Fruit fly (Drosophila melanogaster) whole organism, pupa: ENCODE data around the gene CG11760.

ENCODE experiments used
- CG10348 ChIP-seq: fragments of 200-800 bp; sonication (Bioruptor generic); IDR thresholded peaks from 2 replicates; pipeline ENCODE4 v1.3.6; 2022; ENCODE audit warnings: missing biosample characterization, missing genetic modification characterization
- CG12605 ChIP-seq: fragments of 200-800 bp; sonication (Bioruptor generic); IDR thresholded peaks from 2 replicates; pipeline ENCODE4 v1.3.6; 2022; ENCODE audit warnings: missing biosample characterization, missing genetic modification characterization
- CG13204 ChIP-seq: fragments of 200-800 bp; sonication (Bioruptor generic); optimal IDR thresholded peaks from 2 replicates; lab custom pipeline; 2018; ENCODE audit warnings: missing biosample characterization, mild to moderate bottlenecking, missing genetic modification characterization, moderate library complexity
- CG14655 ChIP-seq: fragments of 200-800 bp; sonication (Bioruptor generic); optimal IDR thresholded peaks from 3 replicates; lab custom pipeline; 2017; ENCODE audit warnings: mild to moderate bottlenecking, missing biosample characterization, missing genetic modification reagents, missing genetic modification characterization
- CG15710 ChIP-seq: fragments of 200-800 bp; sonication (Bioruptor generic); optimal IDR thresholded peaks from 2 replicates; lab custom pipeline; 2018; ENCODE audit warnings: missing biosample characterization, mild to moderate bottlenecking, missing genetic modification characterization, moderate library complexity
- CG17806 ChIP-seq: fragments of 200-800 bp; sonication (Bioruptor generic); optimal IDR thresholded peaks from 2 replicates; lab custom pipeline; 2018; ENCODE audit warnings: missing biosample characterization, mild to moderate bottlenecking, missing genetic modification characterization, moderate library complexity
- CG32121 ChIP-seq: fragments of 200-800 bp; sonication (Bioruptor generic); IDR thresholded peaks from 2 replicates; pipeline ENCODE4 v1.3.6; 2022; ENCODE audit warnings: missing biosample characterization, missing genetic modification characterization
- CG34367 ChIP-seq: fragments of 200-800 bp; sonication (Bioruptor generic); optimal IDR thresholded peaks from 2 replicates; lab custom pipeline; 2018; ENCODE audit warnings: missing biosample characterization, mild to moderate bottlenecking, missing genetic modification characterization
- CG4496 ChIP-seq: fragments of 200-800 bp; sonication (Bioruptor generic); IDR thresholded peaks from 3 replicates; pipeline ENCODE4 v1.3.6; 2022; ENCODE audit warnings: missing biosample characterization, missing genetic modification characterization
- CG8159 ChIP-seq: fragments of 200-800 bp; sonication (Bioruptor generic); optimal IDR thresholded peaks from 3 replicates; lab custom pipeline; 2018; ENCODE audit warnings: missing biosample characterization, mild to moderate bottlenecking, missing genetic modification characterization, moderate library complexity
- CG8301 ChIP-seq: fragments of 200-800 bp; sonication (Bioruptor generic); optimal IDR thresholded peaks from 2 replicates; lab custom pipeline; 2018; ENCODE audit warnings: missing biosample characterization, mild to moderate bottlenecking, missing genetic modification characterization
- CG9948 ChIP-seq: fragments of 200-800 bp; sonication (Bioruptor generic); optimal IDR thresholded peaks from 2 replicates; lab custom pipeline; 2018; ENCODE audit warnings: missing biosample characterization, mild to moderate bottlenecking, missing genetic modification characterization, moderate library complexity
- D1 ChIP-seq: fragments of 200-800 bp; sonication (Bioruptor generic); optimal IDR thresholded peaks from 2 replicates; lab custom pipeline; 2018; ENCODE audit warnings: missing biosample characterization, mild to moderate bottlenecking, missing genetic modification characterization, moderate library complexity
- EcR ChIP-seq: fragments of 200-800 bp; sonication (Bioruptor generic); optimal IDR thresholded peaks from 3 replicates; lab custom pipeline; 2019; ENCODE audit warnings: missing biosample characterization, missing genetic modification characterization, mild to moderate bottlenecking, moderate library complexity, missing genetic modification reagents
- Ets98B ChIP-seq: fragments of 200-800 bp; sonication (Bioruptor generic); IDR thresholded peaks from 2 replicates; pipeline ENCODE4 v1.3.6; 2022; ENCODE audit warnings: missing biosample characterization, missing genetic modification characterization
- Pif1A ChIP-seq: fragments of 200-800 bp; sonication (Bioruptor generic); optimal IDR thresholded peaks from 3 replicates; lab custom pipeline; 2016; ENCODE audit warnings: missing biosample characterization, missing genetic modification characterization
- Pif1B ChIP-seq: fragments of 200-800 bp; sonication (Bioruptor generic); optimal IDR thresholded peaks from 3 replicates; lab custom pipeline; 2016; ENCODE audit warnings: missing biosample characterization, missing genetic modification characterization
- Snoo ChIP-seq: fragments of 200-800 bp; sonication (Bioruptor generic); optimal IDR thresholded peaks from 3 replicates; lab custom pipeline; 2017; ENCODE audit warnings: missing biosample characterization, mild to moderate bottlenecking, missing genetic modification characterization, inconsistent platforms
- fd96Ca ChIP-seq: fragments of 200-800 bp; sonication (Bioruptor generic); IDR thresholded peaks from 3 replicates; pipeline ENCODE4 v1.3.6; 2022; ENCODE audit warnings: missing biosample characterization, missing genetic modification characterization
- gl ChIP-seq: fragments of 200-800 bp; sonication (Bioruptor generic); optimal IDR thresholded peaks from 2 replicates; lab custom pipeline; 2018; ENCODE audit warnings: missing biosample characterization, mild to moderate bottlenecking, missing genetic modification characterization
- rn ChIP-seq: fragments of 200-800 bp; sonication (Bioruptor generic); IDR thresholded peaks from 2 replicates; pipeline ENCODE4 v1.3.6; 2022; ENCODE audit warnings: missing biosample characterization, missing genetic modification characterization

The CG11760 gene

DNA sequence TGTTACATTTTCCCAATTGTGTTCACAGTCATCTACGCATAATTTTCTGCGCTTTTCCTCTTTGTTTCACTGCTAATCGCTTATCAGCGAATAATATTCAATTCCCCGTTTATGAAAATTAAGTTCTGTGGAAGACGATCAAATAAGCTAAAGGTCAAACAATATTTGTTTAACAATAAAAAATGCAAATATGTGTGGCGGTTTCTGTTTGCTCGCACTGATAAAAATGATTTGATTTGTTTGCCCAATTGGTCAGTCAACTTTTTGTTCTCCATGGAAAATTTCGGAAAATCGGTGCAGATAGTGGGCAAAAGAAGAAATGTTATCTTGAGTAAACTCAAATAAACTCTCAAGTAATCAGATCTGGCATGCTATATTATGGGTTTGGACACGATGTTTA lies 14.3 kb upstream of the CG11760 start:
- no peak for TF ChIP-seq CG8159
- no peak for TF ChIP-seq fd96Ca (GFP tag; lab: Robert Waterston, UW)
- TF ChIP-seq CG17806 (tag; lab: Kevin White, UChicago): no peak
- TF ChIP-seq Pif1B (GFP tag; lab: Kevin White, UChicago): no peak
- TF ChIP-seq CG10348 (GFP tag; lab: Robert Waterston, UW): no peak
- TF ChIP-seq EcR (GFP tag; lab: Kevin White, UChicago): no peak
- no peak for TF ChIP-seq D1 (tag; lab: Kevin White, UChicago)
- no peak for TF ChIP-seq Ets98B
- TF ChIP-seq CG34367 (tag; lab: Kevin White, UChicago): no peak
- no peak for TF ChIP-seq CG9948 (tag; lab: Kevin White, UChicago)

DNA sequence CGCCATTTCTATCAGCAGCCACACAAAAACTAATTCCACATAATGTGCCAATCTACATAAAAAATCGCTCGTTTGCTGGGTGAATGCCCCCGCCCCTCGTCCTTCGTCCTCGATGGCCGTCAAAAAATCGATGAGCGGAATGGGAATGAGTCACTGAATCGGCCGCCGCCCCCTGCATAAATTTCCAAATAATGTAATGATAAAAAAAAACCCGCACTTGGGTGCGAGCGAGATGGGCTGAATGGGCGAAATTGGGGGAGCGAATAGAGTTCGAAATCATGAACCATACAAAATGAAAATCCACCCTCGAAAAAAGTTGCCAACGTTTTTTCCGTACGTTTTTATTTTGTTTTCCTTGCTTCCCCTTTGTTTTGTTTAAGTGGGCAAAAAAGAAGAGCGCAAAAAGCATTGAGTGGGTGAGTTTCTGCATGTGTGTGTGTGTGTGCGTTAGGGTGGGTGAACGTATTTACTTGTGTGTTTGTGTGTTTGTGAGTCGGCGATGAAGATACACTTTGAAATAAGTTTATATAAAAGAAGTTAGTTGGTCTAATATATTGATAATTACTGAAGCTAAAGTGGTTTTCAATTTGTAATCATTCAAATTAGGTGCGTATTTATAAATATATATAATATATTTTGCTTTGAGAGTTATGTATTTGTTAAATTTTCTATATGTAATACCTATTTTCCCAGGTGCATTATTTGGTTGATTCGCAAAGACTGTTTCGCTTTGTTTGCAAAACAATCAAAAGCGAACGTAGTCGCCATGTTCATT lies 13.5 kb upstream of the CG11760 start:
- TF ChIP-seq CG4496: no peak
- no peak for TF ChIP-seq rn (GFP tag; lab: Robert Waterston, UW)
- TF ChIP-seq CG34367 (tag; lab: Kevin White, UChicago): peak; percentile 36
- TF ChIP-seq CG13204 (GFP tag; lab: Kevin White, UChicago): peak; percentile 30
- no peak for TF ChIP-seq CG10348 (GFP tag; lab: Robert Waterston, UW)
- TF ChIP-seq CG32121: no peak
- TF ChIP-seq CG14655: peak; percentile 38
- TF ChIP-seq CG9948 (tag; lab: Kevin White, UChicago): no peak
- no peak for TF ChIP-seq EcR (GFP tag; lab: Kevin White, UChicago)
- TF ChIP-seq CG12605 (GFP tag; lab: Robert Waterston, UW): peak; percentile 57; the same call in 1 of the 2 replicates
- TF ChIP-seq Ets98B: no peak
- no peak for TF ChIP-seq D1 (tag; lab: Kevin White, UChicago)
- TF ChIP-seq fd96Ca (GFP tag; lab: Robert Waterston, UW): no peak
- no peak for TF ChIP-seq CG8301 (tag; lab: Kevin White, UChicago)
- TF ChIP-seq gl (tag; lab: Kevin White, UChicago): peak; percentile 78
- no peak for TF ChIP-seq CG17806 (tag; lab: Kevin White, UChicago)
- TF ChIP-seq CG8159: peak; percentile 53
- TF ChIP-seq Snoo (tag; lab: Kevin White, UChicago): no peak
- TF ChIP-seq Pif1B (GFP tag; lab: Kevin White, UChicago): peak; percentile 13
- no peak for TF ChIP-seq CG15710 (tag; lab: Kevin White, UChicago)
- TF ChIP-seq Pif1A (GFP tag; lab: Kevin White, UChicago): peak; percentile 33
- TF ChIP-seq, all 21 proteins: peak for 8

DNA sequence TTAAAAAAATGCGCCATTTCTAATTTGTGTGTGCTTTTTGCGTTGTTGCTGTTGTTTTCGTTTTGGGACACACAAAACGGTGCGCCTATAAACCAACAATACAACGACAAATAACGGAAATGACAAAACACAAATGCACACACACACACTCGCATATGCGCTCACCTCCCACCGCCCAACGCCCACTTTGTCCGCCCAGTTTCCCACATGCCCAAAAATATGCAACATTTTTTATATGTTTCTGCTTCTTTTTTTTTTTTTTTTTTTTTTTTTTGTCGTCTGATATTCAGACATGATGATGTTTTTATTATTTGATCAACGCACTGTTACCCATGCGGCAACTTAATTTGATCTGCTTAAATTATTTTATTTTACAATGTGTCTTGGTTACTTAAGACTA lies 11.8 kb upstream of the CG11760 start:
- TF ChIP-seq Snoo (tag; lab: Kevin White, UChicago) (no peak), CG14655 (no peak), gl (tag; lab: Kevin White, UChicago) (no peak), CG15710 (tag; lab: Kevin White, UChicago) (no peak), D1 (tag; lab: Kevin White, UChicago) (no peak), CG8159 (peak; percentile 12)

DNA sequence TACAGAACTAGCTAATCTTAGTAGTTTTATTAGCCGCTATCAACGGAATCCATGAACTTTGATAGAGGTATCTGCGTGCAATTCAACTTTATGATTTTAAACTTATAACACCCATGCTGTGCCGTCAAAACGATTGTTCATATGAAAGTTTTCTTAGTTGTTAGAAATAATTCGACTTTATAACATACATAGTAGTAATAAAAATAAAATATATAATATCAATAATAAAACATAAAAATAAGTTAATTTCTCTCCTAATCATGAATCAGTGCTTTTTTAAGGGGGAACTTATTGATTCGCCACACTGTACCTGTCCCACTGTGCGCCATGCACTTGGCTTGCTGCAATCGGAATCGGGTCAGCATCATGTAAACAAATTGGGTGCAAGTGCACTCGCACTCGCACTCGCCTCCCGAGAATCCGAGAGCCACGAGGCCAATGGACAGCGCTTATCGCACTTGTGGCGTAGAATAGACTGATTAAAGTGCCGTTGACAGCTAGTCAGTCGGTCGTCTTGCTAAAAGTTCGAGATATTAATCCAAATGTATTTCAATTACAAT lies 7.0 kb upstream of the CG11760 start:
- peak; percentile 50 for TF ChIP-seq CG32121
- no peak for TF ChIP-seq rn (GFP tag; lab: Robert Waterston, UW)
- peak; percentile 19 for TF ChIP-seq CG14655
- peak; percentile 59 for TF ChIP-seq Ets98B
- no peak for TF ChIP-seq Pif1B (GFP tag; lab: Kevin White, UChicago)
- no peak for TF ChIP-seq CG8301 (tag; lab: Kevin White, UChicago)
- peak; percentile 28; the same call in 1 of the 3 replicates for TF ChIP-seq CG4496
- TF ChIP-seq fd96Ca (GFP tag; lab: Robert Waterston, UW): peak; percentile 45; the same call in 1 of the 3 replicates
- no peak for TF ChIP-seq D1 (tag; lab: Kevin White, UChicago)
- peak; percentile 14 for TF ChIP-seq CG8159
- peak; percentile 95 for TF ChIP-seq EcR (GFP tag; lab: Kevin White, UChicago)

DNA sequence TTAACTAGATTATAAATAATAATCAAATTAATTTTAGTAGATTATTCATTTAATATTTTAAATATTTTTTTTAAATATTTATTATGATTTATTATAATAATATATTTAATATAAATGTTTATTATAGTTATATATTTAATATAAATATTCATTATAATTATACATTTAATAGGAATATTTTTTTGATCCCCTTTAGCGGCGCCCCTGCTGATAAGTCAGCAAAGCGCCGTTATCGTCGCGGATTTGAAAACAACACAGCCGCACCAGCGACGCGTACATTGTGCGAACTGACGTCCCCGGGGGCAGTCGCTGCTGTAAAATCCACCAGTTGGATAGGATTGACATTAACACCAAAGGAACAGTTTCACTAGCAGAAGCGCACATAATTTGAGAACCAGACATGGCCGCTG lies 6.3 kb upstream of the CG11760 start, which contains the start of gene CG8112:
TSS of gene CG8112 (plus strand) at position 212 of the 410 bp plus-strand sequence.
- TF ChIP-seq CG32121 (no peak), CG15710 (tag; lab: Kevin White, UChicago) (peak; percentile 25), CG12605 (GFP tag; lab: Robert Waterston, UW) (0 out of 2 replicates have a peak, but pooled peaks have one; percentile 9), CG17806 (tag; lab: Kevin White, UChicago) (peak; percentile 5), Pif1B (GFP tag; lab: Kevin White, UChicago) (peak; percentile 38), CG8159 (peak; percentile 23), Ets98B (peak; percentile 20; the same call in 1 of the 2 replicates), CG4496 (peak; percentile 12; the same call in 1 of the 3 replicates), Snoo (tag; lab: Kevin White, UChicago) (peak; percentile 30), CG10348 (GFP tag; lab: Robert Waterston, UW) (no peak), fd96Ca (GFP tag; lab: Robert Waterston, UW) (no peak)

DNA sequence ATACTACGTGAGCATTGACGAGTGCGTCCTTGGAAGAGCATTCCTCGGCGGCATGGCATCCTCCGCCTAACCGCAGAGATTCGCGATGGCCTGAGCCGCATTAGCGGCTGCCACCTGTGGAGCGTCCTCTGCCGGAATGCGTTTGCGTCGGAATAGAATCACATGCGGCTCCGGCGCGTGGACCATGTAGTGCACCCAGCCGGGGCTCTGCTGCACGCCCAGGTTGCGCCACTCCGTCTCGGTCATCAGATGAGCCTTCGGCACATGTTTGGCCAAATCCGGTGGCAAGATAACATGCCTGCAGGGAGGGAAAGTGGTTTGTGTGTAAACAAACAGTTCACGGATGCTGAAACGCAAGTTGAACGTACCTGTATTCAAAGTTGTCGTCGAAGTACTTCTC lies 3.6 kb upstream of the CG11760 start:
- TF ChIP-seq CG12605 (GFP tag; lab: Robert Waterston, UW): peak; percentile 55; the same call in 1 of the 2 replicates
- no peak for TF ChIP-seq EcR (GFP tag; lab: Kevin White, UChicago)
